Fruit fly (Drosophila melanogaster) whole organism, embryonic: ENCODE results near the gene c12.1.

Experiments used
- Bgb ChIP-seq: fragments of 200-800 bp; sonication (Bioruptor generic); IDR thresholded peaks from 2 replicates; pipeline ENCODE4 v1.3.6; 2022; ENCODE audit warnings: missing biosample characterization, missing genetic modification characterization; ENCODE audit not compliant: partially characterized antibody
- CG10147 ChIP-seq: fragments of 200-800 bp; sonication (Bioruptor generic); optimal IDR thresholded peaks from 2 replicates; lab custom pipeline; 2019; ENCODE audit warnings: missing biosample characterization, mild to moderate bottlenecking, missing genetic modification characterization, moderate library complexity
- CG11504 ChIP-seq: fragments of 200-800 bp; sonication (Bioruptor generic); optimal IDR thresholded peaks from 3 replicates; lab custom pipeline; 2019; ENCODE audit warnings: missing biosample characterization, mild to moderate bottlenecking, missing genetic modification characterization, moderate library complexity
- CG11560 ChIP-seq: fragments of 200-800 bp; sonication (Bioruptor generic); IDR thresholded peaks from 3 replicates; pipeline ENCODE4 v1.3.6; 2022; ENCODE audit warnings: missing biosample characterization, missing genetic modification characterization
- CG11695 ChIP-seq: fragments of 200-800 bp; sonication (Bioruptor generic); IDR thresholded peaks from 3 replicates; pipeline ENCODE4 v1.3.6; 2022; ENCODE audit warnings: missing biosample characterization, missing genetic modification characterization
- CG12155 ChIP-seq: fragments of 200-800 bp; sonication (Bioruptor generic); optimal IDR thresholded peaks from 3 replicates; lab custom pipeline; 2016; ENCODE audit warnings: missing biosample characterization, missing genetic modification characterization
- CG12769 ChIP-seq: fragments of 200-800 bp; sonication (Bioruptor generic); optimal IDR thresholded peaks from 2 replicates; lab custom pipeline; 2019; ENCODE audit warnings: missing biosample characterization, mild to moderate bottlenecking, missing genetic modification characterization, moderate library complexity
- CG12942 ChIP-seq: fragments of 200-800 bp; sonication (Bioruptor generic); optimal IDR thresholded peaks from 3 replicates; lab custom pipeline; 2016; ENCODE audit warnings: missing biosample characterization, missing genetic modification characterization
- CG13424 ChIP-seq: fragments of 200-800 bp; sonication (Bioruptor generic); optimal IDR thresholded peaks from 2 replicates; lab custom pipeline; 2019; ENCODE audit warnings: missing biosample characterization, mild to moderate bottlenecking, missing genetic modification characterization, moderate library complexity
- CG14050 ChIP-seq: fragments of 200-800 bp; sonication (Bioruptor generic); IDR thresholded peaks from 3 replicates; pipeline ENCODE4 v1.3.6; 2022; ENCODE audit warnings: missing biosample characterization, missing genetic modification characterization
- CG14710 ChIP-seq: fragments of 200-800 bp; sonication (Bioruptor generic); optimal IDR thresholded peaks from 3 replicates; lab custom pipeline; 2019; ENCODE audit warnings: missing biosample characterization, mild to moderate bottlenecking, missing genetic modification characterization, moderate library complexity
- CG16813 ChIP-seq: fragments of 200-800 bp; sonication (Bioruptor generic); IDR thresholded peaks from 3 replicates; pipeline ENCODE4 v1.3.6; 2022; ENCODE audit warnings: missing biosample characterization, missing genetic modification characterization; ENCODE audit not compliant: partially characterized antibody
- CG17186 ChIP-seq: fragments of 200-800 bp; sonication (Bioruptor generic); optimal IDR thresholded peaks from 3 replicates; lab custom pipeline; 2017; ENCODE audit warnings: missing biosample characterization, missing genetic modification reagents, missing genetic modification characterization
- CG18262 ChIP-seq: fragments of 200-800 bp; optimal IDR thresholded peaks from 3 replicates; lab custom pipeline; 2019; ENCODE audit warnings: missing biosample characterization, mild to moderate bottlenecking, missing genetic modification characterization, moderate library complexity
- CG2116 ChIP-seq: fragments of 200-800 bp; sonication (Bioruptor generic); optimal IDR thresholded peaks from 3 replicates; lab custom pipeline; 2018; ENCODE audit warnings: missing biosample characterization, mild to moderate bottlenecking, missing genetic modification characterization
- CG2889 ChIP-seq: fragments of 200-800 bp; sonication (Bioruptor generic); IDR thresholded peaks from 3 replicates; pipeline ENCODE4 v1.3.6; 2022; ENCODE audit warnings: missing biosample characterization, missing genetic modification characterization
- CG31388 ChIP-seq: fragments of 200-800 bp; sonication (Bioruptor generic); optimal IDR thresholded peaks from 2 replicates; lab custom pipeline; 2016; ENCODE audit warnings: missing biosample characterization, missing genetic modification characterization
- CG31441 ChIP-seq: fragments of 200-800 bp; sonication (Bioruptor generic); IDR thresholded peaks from 2 replicates; pipeline ENCODE4 v1.3.6; 2022; ENCODE audit warnings: missing biosample characterization, missing genetic modification characterization
- CG3281 ChIP-seq: fragments of 200-800 bp; sonication (Bioruptor generic); optimal IDR thresholded peaks from 3 replicates; lab custom pipeline; 2017; ENCODE audit warnings: missing biosample characterization, mild to moderate bottlenecking, missing genetic modification characterization
- CG4820 ChIP-seq: fragments of 200-800 bp; sonication (Bioruptor generic); optimal IDR thresholded peaks from 3 replicates; lab custom pipeline; 2016; ENCODE audit warnings: missing biosample characterization, missing genetic modification characterization
- CG7357 ChIP-seq: fragments of 200-800 bp; sonication (Bioruptor generic); IDR thresholded peaks from 3 replicates; pipeline ENCODE4 v1.3.6; 2022; ENCODE audit warnings: missing biosample characterization, missing genetic modification characterization
- CG9932 ChIP-seq: fragments of 200-800 bp; sonication (Bioruptor generic); IDR thresholded peaks from 2 replicates; pipeline ENCODE4 v1.3.6; 2022; ENCODE audit warnings: missing biosample characterization, missing genetic modification characterization
- CrebB ChIP-seq: fragments of 200-800 bp; sonication (Bioruptor generic); optimal IDR thresholded peaks from 3 replicates; lab custom pipeline; 2018; ENCODE audit warnings: missing biosample characterization, mild to moderate bottlenecking, missing genetic modification characterization
- Doc2 ChIP-seq: fragments of 200-800 bp; sonication (Bioruptor generic); IDR thresholded peaks from 2 replicates; pipeline ENCODE4 v1.3.6; 2022; ENCODE audit warnings: missing biosample characterization, missing genetic modification characterization
- Ets65A ChIP-seq: fragments of 200-800 bp; sonication (Bioruptor generic); peaks from one replicate; lab custom pipeline; 2016; ENCODE audit warnings: missing biosample characterization, missing genetic modification characterization
- Fer3 ChIP-seq: fragments of 200-800 bp; sonication (Bioruptor generic); optimal IDR thresholded peaks from 2 replicates; lab custom pipeline; 2018; ENCODE audit warnings: missing biosample characterization, mild to moderate bottlenecking, missing genetic modification characterization, moderate library complexity
- Gug ChIP-seq: fragments of 200-800 bp; sonication (Bioruptor generic); IDR thresholded peaks from 4 replicates; pipeline ENCODE4 v1.3.6; 2022; ENCODE audit warnings: missing biosample characterization, missing genetic modification characterization
- Six4 ChIP-seq: fragments of 200-800 bp; sonication (Bioruptor generic); optimal IDR thresholded peaks from 2 replicates; lab custom pipeline; 2016; ENCODE audit warnings: missing biosample characterization, missing genetic modification characterization
- Sox100B ChIP-seq: fragments of 200-800 bp; sonication (Bioruptor generic); optimal IDR thresholded peaks from 3 replicates; lab custom pipeline; 2018; ENCODE audit warnings: missing biosample characterization, mild to moderate bottlenecking, missing genetic modification characterization
- Tbp ChIP-seq: fragments of >200 bp; optimal IDR thresholded peaks from 2 replicates; lab custom pipeline; 2018; ENCODE audit warnings: missing biosample characterization, missing genetic modification characterization
- Vsx1 ChIP-seq: fragments of 200-800 bp; sonication (Bioruptor generic); optimal IDR thresholded peaks from 2 replicates; lab custom pipeline; 2017; ENCODE audit warnings: missing biosample characterization, mild to moderate bottlenecking, missing genetic modification characterization, missing genetic modification reagents
- az2 ChIP-seq: fragments of 200-800 bp; sonication (Bioruptor generic); optimal IDR thresholded peaks from 3 replicates; lab custom pipeline; 2016; ENCODE audit warnings: missing biosample characterization, missing genetic modification characterization
- bsh ChIP-seq, 2 experiments: fragments of 200-800 bp; sonication (Bioruptor generic); optimal IDR thresholded peaks; 2 replicates each; lab custom pipeline; 2017 to 2018; ENCODE audit warnings: mild to moderate bottlenecking in 2 of 2, missing biosample characterization in 2 of 2, missing genetic modification characterization in 2 of 2, moderate library complexity in 1 of 2
- dmrt11E ChIP-seq: fragments of 200-800 bp; sonication (Bioruptor generic); optimal IDR thresholded peaks from 3 replicates; lab custom pipeline; 2018; ENCODE audit warnings: missing biosample characterization, mild to moderate bottlenecking, missing genetic modification characterization, moderate library complexity
- dysf ChIP-seq: fragments of 200-800 bp; sonication (Bioruptor generic); IDR thresholded peaks from 3 replicates; pipeline ENCODE4 v1.3.6; 2022; ENCODE audit warnings: missing biosample characterization, missing genetic modification characterization
- ewg ChIP-seq: fragments of 200-800 bp; sonication (Bioruptor generic); optimal IDR thresholded peaks from 3 replicates; lab custom pipeline; 2017; ENCODE audit warnings: mild to moderate bottlenecking, missing biosample characterization, missing genetic modification reagents, missing genetic modification characterization
- fd64A ChIP-seq: fragments of 200-800 bp; sonication (Bioruptor generic); optimal IDR thresholded peaks from 3 replicates; lab custom pipeline; 2018; ENCODE audit warnings: missing biosample characterization, mild to moderate bottlenecking, missing genetic modification characterization
- fru ChIP-seq: fragments of >200 bp; optimal IDR thresholded peaks from 2 replicates; lab custom pipeline; 2017
- grau ChIP-seq: fragments of 200-800 bp; optimal IDR thresholded peaks from 3 replicates; lab custom pipeline; 2019; ENCODE audit warnings: missing biosample characterization, mild to moderate bottlenecking, missing genetic modification characterization, moderate library complexity
- nerfin-1 ChIP-seq: fragments of 200-800 bp; sonication (Bioruptor generic); optimal IDR thresholded peaks from 3 replicates; lab custom pipeline; 2019; ENCODE audit warnings: missing biosample characterization, mild to moderate bottlenecking, missing genetic modification characterization, moderate library complexity
- odd ChIP-seq: fragments of 200-800 bp; sonication (Bioruptor generic); optimal IDR thresholded peaks from 2 replicates; lab custom pipeline; 2017; ENCODE audit warnings: missing biosample characterization, mild to moderate bottlenecking, missing genetic modification characterization
- phol ChIP-seq: fragments of 200-800 bp; sonication (Bioruptor generic); optimal IDR thresholded peaks from 3 replicates; lab custom pipeline; 2018; ENCODE audit warnings: missing biosample characterization, mild to moderate bottlenecking, missing genetic modification characterization, moderate library complexity
- prd ChIP-seq, 3 experiments: fragments of >200 bp in 2 of 3; fragments of 200-800 bp in 1 of 3; sonication (Bioruptor generic) in 1 of 3; optimal IDR thresholded peaks in 2 of 3; IDR thresholded peaks in 1 of 3; 2 replicates in 2 of 3; 3 replicates in 1 of 3; pipeline versions ENCODE4 v1.3.6 to Lab custom; 2017 to 2022; ENCODE audit warnings: missing biosample characterization in 1 of 3, missing genetic modification characterization in 1 of 3
- pros ChIP-seq: fragments of 200-800 bp; sonication (Bioruptor generic); optimal IDR thresholded peaks from 3 replicates; lab custom pipeline; 2019; ENCODE audit warnings: missing biosample characterization, mild to moderate bottlenecking, missing genetic modification characterization, moderate library complexity
- pum ChIP-seq: fragments of 200-800 bp; sonication (Bioruptor generic); optimal IDR thresholded peaks from 2 replicates; lab custom pipeline; 2016; ENCODE audit warnings: missing biosample characterization, missing genetic modification characterization
- tap ChIP-seq: fragments of 200-800 bp; optimal IDR thresholded peaks from 3 replicates; lab custom pipeline; 2019; ENCODE audit warnings: missing biosample characterization, mild to moderate bottlenecking, missing genetic modification characterization, moderate library complexity
- tgo ChIP-seq: fragments of 200-800 bp; sonication (Bioruptor generic); IDR thresholded peaks from 3 replicates; pipeline ENCODE4 v1.3.6; 2022; ENCODE audit warnings: missing biosample characterization, missing genetic modification characterization
- ttk ChIP-seq: fragments of 200-800 bp; sonication (Bioruptor generic); IDR thresholded peaks from 2 replicates; pipeline ENCODE4 v2.1.2; 2022; ENCODE audit warnings: missing biosample characterization, missing genetic modification characterization
- tx ChIP-seq: fragments of 200-800 bp; sonication (Bioruptor generic); optimal IDR thresholded peaks from 2 replicates; lab custom pipeline; 2016; ENCODE audit warnings: missing biosample characterization, missing genetic modification characterization

The c12.1 gene

DNA sequence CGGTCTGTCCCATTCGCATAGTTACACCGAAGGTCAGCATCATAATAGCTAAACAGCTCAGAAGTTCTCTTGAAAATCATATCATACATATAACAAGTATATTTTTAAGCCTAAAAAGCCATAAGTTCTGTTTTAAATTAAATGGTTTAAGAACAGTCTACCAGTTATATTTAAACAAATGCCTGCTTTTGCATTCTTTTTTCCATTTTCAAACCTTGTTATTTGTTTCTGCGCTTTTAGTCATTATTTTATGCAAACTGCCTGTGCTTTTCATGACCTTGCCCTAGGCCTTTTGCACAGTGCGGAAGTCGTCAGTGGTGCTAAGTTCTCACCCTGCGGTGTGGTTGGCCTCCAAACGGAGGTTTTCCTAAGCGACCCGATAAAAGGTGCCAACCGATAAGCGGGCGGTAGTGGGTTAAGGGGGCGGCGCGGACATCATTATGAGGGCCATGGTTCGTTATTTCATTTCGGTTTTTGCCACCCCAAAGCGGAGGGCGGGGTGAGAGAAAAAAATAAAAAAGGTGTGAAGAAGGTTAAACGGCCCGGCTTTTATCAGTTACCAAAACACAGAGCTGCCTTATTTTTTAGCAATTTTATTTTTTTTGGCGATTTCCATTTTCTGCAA is 25.6 kb upstream of the c12.1 start (continued):
- 0 out of 3 replicates have a peak, but pooled peaks have one; percentile 34 for TF ChIP-seq CG7357 (GFP tag; lab: Robert Waterston, UW)
- TF ChIP-seq CrebB (tag; lab: Kevin White, UChicago) = no peak
- TF ChIP-seq Fer3 (tag; lab: Kevin White, UChicago) = peak; percentile 51
- peak; percentile 59 for TF ChIP-seq CG13424 (tag; lab: Kevin White, UChicago)
- peak; percentile 15 for TF ChIP-seq CG12942 (GFP tag; lab: Kevin White, UChicago)
- TF ChIP-seq CG16813 (GFP tag; lab: Robert Waterston, UW) = no peak
- peak; percentile 5 for TF ChIP-seq ewg (GFP tag; lab: Kevin White, UChicago)
- no peak for TF ChIP-seq ttk
- peak; percentile 74 for TF ChIP-seq CG10147 (GFP tag; lab: Kevin White, UChicago)
- 0 out of 3 replicates have a peak, but pooled peaks have one; percentile 11 for TF ChIP-seq CG14050
- no peak for TF ChIP-seq CG17186
- TF ChIP-seq tx (GFP tag; lab: Kevin White, UChicago) = peak; percentile 42
- TF ChIP-seq CG2889 (GFP tag; lab: Robert Waterston, UW) = no peak
- TF ChIP-seq CG11695 = peak; percentile 28; the same call in 1 of the 3 replicates
- TF ChIP-seq CG11504 = peak; percentile 70
- TF ChIP-seq CG14710 (tag; lab: Kevin White, UChicago) = no peak
- TF ChIP-seq Doc2 (GFP tag; lab: Robert Waterston, UW) = no peak
- TF ChIP-seq prd (optimal IDR thresholded peaks at IDR 0.05; lab: Kevin White, UChicago) = no peak
- TF ChIP-seq prd (GFP tag; IDR thresholded peaks at IDR 0.05; lab: Robert Waterston, UW) = peak; percentile 30; the same call in 2 of the 3 replicates
- peak; percentile 75 for TF ChIP-seq grau (tag; lab: Kevin White, UChicago)
- TF ChIP-seq CG3281 (GFP tag; lab: Kevin White, UChicago) = peak; percentile 83
- peak; percentile 53; the same call in 1 of the 2 replicates for TF ChIP-seq CG9932
- no peak for TF ChIP-seq fd64A (GFP tag; lab: Kevin White, UChicago)
- peak; percentile 10 for TF ChIP-seq az2 (GFP tag; lab: Kevin White, UChicago)
- TF ChIP-seq CG31388 (GFP tag; lab: Kevin White, UChicago) = no peak
- TF ChIP-seq Tbp = no peak
- TF ChIP-seq fru (lab: Kevin White, UChicago) = no peak
- peak; percentile 30 for TF ChIP-seq tap (tag; lab: Kevin White, UChicago)
- TF ChIP-seq nerfin-1 = peak; percentile 12
- no peak for TF ChIP-seq CG2116
- TF ChIP-seq Ets65A (GFP tag; lab: Kevin White, UChicago) = peak; percentile 96
- peak; percentile 41 for TF ChIP-seq CG12769 (tag; lab: Kevin White, UChicago)
- TF ChIP-seq Gug (GFP tag; lab: Robert Waterston, UW) = peak; percentile 20; the same call in 1 of the 4 replicates
- peak; percentile 46 for TF ChIP-seq CG18262
- TF ChIP-seq Vsx1 (GFP tag; lab: Kevin White, UChicago) = no peak
- TF ChIP-seq Bgb (GFP tag; lab: Robert Waterston, UW) = no peak
- TF ChIP-seq Six4 (GFP tag; lab: Kevin White, UChicago) = peak; percentile 16
- TF ChIP-seq CG31441 (GFP tag; lab: Robert Waterston, UW) = peak; percentile 37; the same call in 1 of the 2 replicates
- no peak for TF ChIP-seq dmrt11E
- TF ChIP-seq tgo (GFP tag; lab: Robert Waterston, UW) = peak; percentile 21; the same call in 1 of the 3 replicates
- TF ChIP-seq CG12155 (GFP tag; lab: Kevin White, UChicago) = peak; percentile 43
- peak; percentile 19 to 52 for TF ChIP-seq bsh (GFP tag; optimal IDR thresholded peaks at IDR 0.05; lab: Kevin White, UChicago)
- peak; percentile 64 for TF ChIP-seq Sox100B (GFP tag; lab: Kevin White, UChicago)
- TF ChIP-seq pum (GFP tag; lab: Kevin White, UChicago) = peak; percentile 29
- TF ChIP-seq phol (tag; lab: Kevin White, UChicago) = peak; percentile 44
- TF ChIP-seq dysf (GFP tag; lab: Robert Waterston, UW) = peak; percentile 52; the same call in 2 of the 3 replicates
- TF ChIP-seq CG11560 = peak; percentile 25; the same call in 1 of the 3 replicates
- TF ChIP-seq CG4820 (GFP tag; lab: Kevin White, UChicago) = peak; percentile 1
- TF ChIP-seq odd (GFP tag; lab: Kevin White, UChicago) = peak; percentile 43
- no peak for TF ChIP-seq pros (GFP tag; lab: Kevin White, UChicago)
